Worm (Caenorhabditis elegans) whole organism, midembryonic: ENCODE results near the gene C05C12.4.

Experiments used
- cog-1 ChIP-seq: sonication (generic microtip); optimal IDR thresholded peaks from 2 replicates; lab custom pipeline; 2016; ENCODE audit warnings: missing genetic modification characterization, missing compliant biosample characterization
- flt-1 ChIP-seq: fragments of 200-800 bp; sonication (Bioruptor generic); IDR thresholded peaks from 2 replicates; pipeline ENCODE4 v1.3.6; 2022; ENCODE audit warnings: missing genetic modification characterization, missing compliant biosample characterization
- klf-2 ChIP-seq: fragments of 200-800 bp; sonication (Bioruptor generic); conservative IDR thresholded peaks from 2 replicates; pipeline ENCODE4 v1.3.6; 2022; ENCODE audit warnings: missing genetic modification reagents, missing genetic modification characterization, missing compliant biosample characterization
- med-1 ChIP-seq: sonication (generic microtip); optimal IDR thresholded peaks from 2 replicates; lab custom pipeline; 2017; ENCODE audit warnings: missing genetic modification characterization, mild to moderate bottlenecking, missing compliant biosample characterization, antibody characterized with exemption, missing genetic modification reagents; ENCODE audit not compliant: insufficient read depth

DNA sequence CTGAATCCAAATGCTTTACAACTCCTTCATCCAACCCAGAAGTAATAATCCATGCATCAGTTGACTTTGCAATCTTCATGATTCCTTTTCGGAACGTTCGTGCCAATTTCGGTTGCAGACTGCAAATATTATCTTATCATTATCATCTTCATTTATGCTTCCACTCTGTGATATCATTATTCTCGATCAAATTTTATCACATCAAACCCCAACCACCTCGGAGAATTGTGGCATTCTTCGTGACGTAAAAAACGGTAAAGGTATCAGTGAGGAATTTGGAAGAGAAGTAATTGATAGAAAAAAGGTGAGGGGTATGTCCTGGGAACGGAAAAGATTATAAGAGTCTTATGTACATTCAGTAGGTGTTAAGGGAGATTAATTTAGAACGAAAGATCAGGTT is 9.6 kb upstream of the C05C12.4 start:
- no peak for TF ChIP-seq med-1
- TF ChIP-seq flt-1: no peak
- TF ChIP-seq klf-2 (GFP tag; lab: Robert Waterston, UW): no peak
- TF ChIP-seq cog-1: no peak
